Fruit fly (Drosophila melanogaster): Measurements from ENCODE around the gene CG45218.

dm6 chr3R:15249037-15249436, 41.6 kb downstream of the CG45218 start, which contains the start of gene Amt:
- TF ChIP-seq psq (GFP tag; optimal IDR thresholded peaks at IDR 0.05), result no peak
- TF ChIP-seq dl (GFP tag; optimal IDR thresholded peaks at IDR 0.05; ENCODE audit: insufficient read depth in 1 of 2, partially characterized antibody in 2 of 2), result no peak
- no peak for TF ChIP-seq pan (optimal IDR thresholded peaks at IDR 0.05)
- no peak for TF ChIP-seq Vsx2 (GFP tag; optimal IDR thresholded peaks at IDR 0.05; ENCODE audit: partially characterized antibody)
